Worm (Caenorhabditis elegans): Measurements from ENCODE around the gene tbh-1.

DNA sequence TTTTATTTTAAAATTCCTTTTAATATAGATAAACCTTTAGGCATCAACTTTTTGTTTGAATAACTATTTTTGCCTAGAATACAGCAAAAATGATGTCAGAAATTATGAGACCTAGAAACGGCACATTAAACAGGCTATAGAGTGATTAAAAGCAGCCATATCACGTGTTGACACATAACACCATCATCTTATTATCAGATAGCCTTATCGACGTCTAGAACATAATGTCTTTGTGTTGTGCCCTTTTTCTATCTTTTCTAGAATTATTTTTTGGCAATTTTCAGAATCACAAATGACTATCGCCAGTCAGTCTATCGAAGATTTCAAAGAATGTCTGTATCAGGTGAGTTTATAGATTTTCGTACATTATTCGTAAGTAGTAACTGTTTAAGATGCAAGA lies 10.5 kb downstream of the tbh-1 start:
- TF ChIP-seq dpl-1 (GFP tag; optimal IDR thresholded peaks at IDR 0.05) (no peak), atf-7 (tag; optimal IDR thresholded peaks at IDR 0.05) (no peak), ama-1 (optimal IDR thresholded peaks at IDR 0.05) (no peak), ama-1 (GFP tag; optimal IDR thresholded peaks at IDR 0.05) (no peak), ztf-22 (GFP tag; optimal IDR thresholded peaks at IDR 0.05) (no peak), lin-26 (GFP tag; IDR thresholded peaks at IDR 0.05) (no peak), aptf-3 (GFP tag; IDR thresholded peaks at IDR 0.05) (no peak), pha-4 (tag; optimal IDR thresholded peaks at IDR 0.05) (no peak), hrde-1 (tag; optimal IDR thresholded peaks at IDR 0.05; ENCODE audit: borderline replicate concordance) (no peak), dpff-1 (tag; optimal IDR thresholded peaks at IDR 0.05) (no peak), nfya-1 (tag; optimal IDR thresholded peaks at IDR 0.05; ENCODE audit: borderline replicate concordance, insufficient read depth) (no peak), attf-5 (GFP tag; optimal IDR thresholded peaks at IDR 0.05) (no peak), nhr-80 (tag; optimal IDR thresholded peaks at IDR 0.05) (no peak)
